Worm (Caenorhabditis elegans) whole organism, L1 larva: ENCODE results near the gene madf-3.

Experiments used
- C34B4.2 ChIP-seq: sonication (generic microtip); optimal IDR thresholded peaks from 2 replicates; lab custom pipeline; 2017; ENCODE audit warnings: mild to moderate bottlenecking, missing genetic modification characterization, missing compliant biosample characterization
- Y116A8C.19 ChIP-seq: sonication (generic microtip); optimal IDR thresholded peaks from 2 replicates; lab custom pipeline; 2016; ENCODE audit warnings: missing compliant biosample characterization, missing genetic modification characterization, borderline replicate concordance
- aly-2 ChIP-seq: fragments of 150-350 bp; optimal IDR thresholded peaks from 2 replicates; lab custom pipeline; 2014; ENCODE audit warnings: missing biosample characterization, missing genetic modification characterization
- blmp-1 ChIP-seq: fragments of 150-350 bp; optimal IDR thresholded peaks from 2 replicates; lab custom pipeline; 2014; ENCODE audit warnings: missing biosample characterization, missing genetic modification characterization
- ceh-63 ChIP-seq: fragments of 200-800 bp; sonication (Bioruptor generic); optimal IDR thresholded peaks from 2 replicates; lab custom pipeline; 2018; ENCODE audit warnings: mild to moderate bottlenecking, missing genetic modification characterization, missing compliant biosample characterization
- dpl-1 ChIP-seq, 3 experiments: fragments of 150-350 bp in 2 of 3; sonication (generic microtip) in 1 of 3; optimal IDR thresholded peaks; 2 replicates each; lab custom pipeline; 2014 to 2017; ENCODE audit warnings: missing biosample characterization in 3 of 3, missing genetic modification characterization in 3 of 3, missing genetic modification reagents in 3 of 3
- dsc-1 ChIP-seq: sonication (generic microtip); optimal IDR thresholded peaks from 2 replicates; lab custom pipeline; 2016; ENCODE audit warnings: mild to moderate bottlenecking, missing genetic modification characterization, missing compliant biosample characterization
- elt-2 ChIP-seq: sonication (generic microtip); optimal IDR thresholded peaks from 2 replicates; lab custom pipeline; 2016; ENCODE audit warnings: missing genetic modification characterization, mild to moderate bottlenecking, inconsistent platforms, missing compliant biosample characterization, missing genetic modification reagents
- elt-3 ChIP-seq, 6 experiments: fragments of 150-350 bp in 1 of 6; sonication (generic microtip); optimal IDR thresholded peaks; 2 replicates each; lab custom pipeline; 2017 to 2018; ENCODE audit warnings: missing biosample characterization in 6 of 6, missing genetic modification characterization in 6 of 6, inconsistent platforms in 1 of 6
- ets-5 ChIP-seq: fragments of 200-800 bp; sonication (Bioruptor generic); IDR thresholded peaks from 2 replicates; pipeline ENCODE4 v1.3.6; 2022; ENCODE audit warnings: missing genetic modification characterization, missing compliant biosample characterization
- fkh-4 ChIP-seq: sonication (generic microtip); optimal IDR thresholded peaks from 2 replicates; lab custom pipeline; 2016; ENCODE audit warnings: missing compliant biosample characterization, missing genetic modification characterization, borderline replicate concordance
- grh-1 ChIP-seq: fragments of 200-800 bp; sonication (Bioruptor generic); IDR thresholded peaks from 2 replicates; pipeline ENCODE4 v1.3.6; 2022; ENCODE audit warnings: missing genetic modification reagents, missing genetic modification characterization, missing compliant biosample characterization
- hpl-2 ChIP-seq: fragments of 150-350 bp; optimal IDR thresholded peaks from 2 replicates; lab custom pipeline; 2014; ENCODE audit warnings: missing biosample characterization, missing genetic modification reagents, missing genetic modification characterization
- isw-1 ChIP-seq: fragments of 200-800 bp; sonication (Bioruptor generic); IDR thresholded peaks from 2 replicates; pipeline ENCODE4 v1.3.6; 2022; ENCODE audit warnings: missing genetic modification characterization, missing compliant biosample characterization
- lin-39 ChIP-seq: fragments of 150-350 bp; optimal IDR thresholded peaks from 2 replicates; lab custom pipeline; 2014; ENCODE audit warnings: missing biosample characterization, missing genetic modification reagents, missing genetic modification characterization
- lir-3 ChIP-seq: sonication (generic microtip); optimal IDR thresholded peaks from 2 replicates; lab custom pipeline; 2016; ENCODE audit warnings: mild to moderate bottlenecking, missing genetic modification characterization, moderate library complexity, missing compliant biosample characterization; ENCODE audit not compliant: poor library complexity
- lsy-2 ChIP-seq, 2 experiments: fragments of 150-350 bp; optimal IDR thresholded peaks; 2 replicates each; lab custom pipeline; 2014; ENCODE audit warnings: missing biosample characterization in 2 of 2, missing genetic modification characterization in 2 of 2
- nhr-12 ChIP-seq: sonication (generic microtip); optimal IDR thresholded peaks from 2 replicates; lab custom pipeline; 2017; ENCODE audit warnings: missing biosample characterization, missing genetic modification characterization
- nhr-19 ChIP-seq: fragments of 200-800 bp; sonication (Bioruptor generic); conservative IDR thresholded peaks from 2 replicates; pipeline ENCODE4 v1.3.6; 2022; ENCODE audit warnings: missing genetic modification characterization, missing compliant biosample characterization
- nhr-20 ChIP-seq: sonication (generic microtip); optimal IDR thresholded peaks from 2 replicates; lab custom pipeline; 2016; ENCODE audit warnings: mild to moderate bottlenecking, missing genetic modification characterization, missing compliant biosample characterization
- nhr-237 ChIP-seq: fragments of 150-350 bp; optimal IDR thresholded peaks from 2 replicates; lab custom pipeline; 2014; ENCODE audit warnings: missing biosample characterization, missing genetic modification characterization
- nhr-28 ChIP-seq: fragments of 150-350 bp; optimal IDR thresholded peaks from 2 replicates; lab custom pipeline; 2014; ENCODE audit warnings: missing biosample characterization, missing genetic modification characterization
- nhr-47 ChIP-seq: sonication (generic microtip); optimal IDR thresholded peaks from 2 replicates; lab custom pipeline; 2016; ENCODE audit warnings: mild to moderate bottlenecking, missing genetic modification characterization, moderate library complexity, missing compliant biosample characterization
- nhr-71 ChIP-seq: sonication (generic microtip); optimal IDR thresholded peaks from 2 replicates; lab custom pipeline; 2016; ENCODE audit warnings: mild to moderate bottlenecking, missing genetic modification characterization, moderate library complexity, missing compliant biosample characterization
- nhr-85 ChIP-seq: sonication (generic microtip); peaks from one replicate; lab custom pipeline; 2016; ENCODE audit warnings: missing genetic modification characterization, inconsistent platforms, missing compliant biosample characterization
- pax-3 ChIP-seq: fragments of 200-800 bp; sonication (Bioruptor generic); optimal IDR thresholded peaks from 2 replicates; lab custom pipeline; 2018; ENCODE audit warnings: mild to moderate bottlenecking, missing genetic modification characterization, moderate library complexity, missing compliant biosample characterization
- snu-23 ChIP-seq: sonication (generic microtip); optimal IDR thresholded peaks from 2 replicates; lab custom pipeline; 2016; ENCODE audit warnings: missing genetic modification characterization, missing compliant biosample characterization
- sox-4 ChIP-seq: sonication (generic microtip); optimal IDR thresholded peaks from 2 replicates; lab custom pipeline; 2016; ENCODE audit warnings: missing genetic modification characterization, missing compliant biosample characterization
- unc-130 ChIP-seq: fragments of 150-350 bp; optimal IDR thresholded peaks from 2 replicates; lab custom pipeline; 2017; ENCODE audit warnings: missing biosample characterization, missing genetic modification characterization, inconsistent platforms
- unc-62 ChIP-seq: fragments of 150-350 bp; optimal IDR thresholded peaks from 2 replicates; lab custom pipeline; 2014; ENCODE audit warnings: missing biosample characterization, missing genetic modification reagents, missing genetic modification characterization
- unc-98 ChIP-seq: fragments of 200-800 bp; sonication (Bioruptor generic); IDR thresholded peaks from 2 replicates; pipeline ENCODE4 v1.3.6; 2022; ENCODE audit warnings: missing genetic modification characterization, missing compliant biosample characterization
- vab-15 ChIP-seq: sonication (generic microtip); optimal IDR thresholded peaks from 2 replicates; lab custom pipeline; 2017; ENCODE audit warnings: missing genotype, mild to moderate bottlenecking, missing genetic modification characterization, missing compliant biosample characterization
- ztf-4 ChIP-seq: fragments of 150-350 bp; optimal IDR thresholded peaks from 2 replicates; lab custom pipeline; 2014; ENCODE audit warnings: missing biosample characterization, missing genetic modification characterization

madf-3 gene

ce11 chrII:4362088-4362487 lies 27.5 kb downstream of the madf-3 start (continued):
- TF ChIP-seq unc-130 (tag; lab: Kevin White, UChicago) (no peak), lir-3 (tag; lab: Kevin White, UChicago) (no peak)

- no peak for TF ChIP-seq aly-2 (tag; lab: Kevin White, UChicago)
- no peak for TF ChIP-seq nhr-20
- TF ChIP-seq nhr-28 (tag; lab: Kevin White, UChicago): no peak
- no peak for TF ChIP-seq ceh-63 (GFP tag; lab: Kevin White, UChicago)
- no peak for TF ChIP-seq unc-130 (tag; lab: Kevin White, UChicago)
- no peak for TF ChIP-seq unc-98 (GFP tag; lab: Robert Waterston, UW)
- no peak for TF ChIP-seq sox-4
- no peak for TF ChIP-seq unc-62 (GFP tag; lab: Kevin White, UChicago)
- no peak for TF ChIP-seq vab-15 (tag; lab: Kevin White, UChicago)
- no peak for TF ChIP-seq nhr-237 (tag; lab: Kevin White, UChicago)
- TF ChIP-seq nhr-71: no peak
- no peak for TF ChIP-seq grh-1 (GFP tag; lab: Robert Waterston, UW)
- TF ChIP-seq blmp-1 (tag; lab: Kevin White, UChicago): no peak
- no peak for TF ChIP-seq ztf-4
Observed at ce11 chrII:4367923-4368322, 33.4 kb downstream of the madf-3 start, which contains the start of gene try-9. Gene try-9, plus strand, starts transcription at chrII:4368223.

ce11 chrII:4369715-4370114 lies 35.2 kb downstream of the madf-3 start:
- TF ChIP-seq isw-1 (GFP tag; lab: Robert Waterston, UW) (no peak), dpl-1 (GFP tag; optimal IDR thresholded peaks at IDR 0.05; lab: Kevin White, UChicago) (no peak), aly-2 (tag; lab: Kevin White, UChicago) (no peak), pax-3 (tag; lab: Kevin White, UChicago) (no peak), ztf-4 (no peak), unc-130 (tag; lab: Kevin White, UChicago) (no peak), dsc-1 (tag; lab: Kevin White, UChicago) (no peak), ets-5 (GFP tag; lab: Robert Waterston, UW) (no peak), nhr-237 (tag; lab: Kevin White, UChicago) (no peak), unc-98 (GFP tag; lab: Robert Waterston, UW) (no peak), lin-39 (no peak), nhr-12 (tag; lab: Kevin White, UChicago) (no peak)

ce11 chrII:4370842-4371241 lies 36.3 kb downstream of the madf-3 start:
- TF ChIP-seq nhr-19 (no peak), sox-4 (no peak), nhr-47 (tag; lab: Kevin White, UChicago) (no peak), hpl-2 (GFP tag; lab: Kevin White, UChicago) (no peak), snu-23 (GFP tag; lab: Kevin White, UChicago) (no peak), Y116A8C.19 (tag; lab: Kevin White, UChicago) (no peak), C34B4.2 (tag; lab: Kevin White, UChicago) (no peak), fkh-4 (tag; lab: Kevin White, UChicago) (no peak), unc-98 (GFP tag; lab: Robert Waterston, UW) (no peak), ceh-63 (GFP tag; lab: Kevin White, UChicago) (no peak), lsy-2 (tag; optimal IDR thresholded peaks at IDR 0.05; lab: Kevin White, UChicago) (no peak), dsc-1 (tag; lab: Kevin White, UChicago) (no peak), lin-39 (no peak), nhr-85 (tag; lab: Kevin White, UChicago) (no peak)

- TF ChIP-seq nhr-47 (tag; lab: Kevin White, UChicago) (peak; percentile 28), elt-2 (tag; lab: Kevin White, UChicago) (peak; percentile 72), elt-3 (tag; optimal IDR thresholded peaks at IDR 0.05; lab: Kevin White, UChicago) (no peak), nhr-71 (peak; percentile 4)
Observed at ce11 chrII:4372406-4372805, 37.9 kb downstream of the madf-3 start, which contains the start of gene paic-1. Gene paic-1, minus strand, starts transcription at chrII:4372525.
